Worm (Caenorhabditis elegans) whole organism, young adult: ENCODE data around the gene elo-5.

Experiments used
- let-526 ChIP-seq: fragments of 200-800 bp; sonication (Bioruptor generic); IDR thresholded peaks from 2 replicates; pipeline ENCODE4 v1.3.6; 2022; ENCODE audit warnings: missing genetic modification reagents, missing genetic modification characterization, missing compliant biosample characterization
- pha-4 ChIP-seq: fragments of 150-350 bp; sonication (generic microtip); optimal IDR thresholded peaks from 2 replicates; lab custom pipeline; 2014; ENCODE audit warnings: missing biosample characterization, missing genetic modification reagents, missing genetic modification characterization
- ztf-3 ChIP-seq: fragments of 200-800 bp; sonication (Bioruptor generic); optimal IDR thresholded peaks from 2 replicates; lab custom pipeline; 2018; ENCODE audit warnings: mild to moderate bottlenecking, missing genetic modification characterization, missing compliant biosample characterization

DNA sequence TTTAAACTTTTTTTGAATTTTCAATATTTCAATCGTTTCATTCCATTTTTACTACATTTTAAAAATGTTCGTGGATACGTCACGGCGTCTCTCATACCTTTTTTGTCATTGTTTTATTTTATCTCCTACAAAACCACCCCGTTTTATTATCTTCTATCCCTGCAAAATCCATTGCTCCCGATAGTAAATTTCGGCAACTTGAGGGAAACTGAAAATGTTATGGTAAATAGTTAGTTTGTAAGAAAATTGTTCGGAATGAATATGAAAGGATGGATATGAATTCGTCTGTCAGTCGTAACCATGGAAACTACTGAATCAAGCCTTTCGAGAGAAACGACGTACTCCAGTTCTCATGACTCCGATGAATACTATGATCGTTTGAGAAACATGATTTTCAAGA lies 4.4 kb upstream of the elo-5 start, which contains the start of gene F41H10.2:
- TF ChIP-seq pha-4 (tag; lab: Kevin White, UChicago): no peak
- TF ChIP-seq let-526: no peak
- no peak for TF ChIP-seq ztf-3 (GFP tag; lab: Kevin White, UChicago)
